Fruit fly (Drosophila melanogaster): ENCODE measurements around the gene MED27.

DNA sequence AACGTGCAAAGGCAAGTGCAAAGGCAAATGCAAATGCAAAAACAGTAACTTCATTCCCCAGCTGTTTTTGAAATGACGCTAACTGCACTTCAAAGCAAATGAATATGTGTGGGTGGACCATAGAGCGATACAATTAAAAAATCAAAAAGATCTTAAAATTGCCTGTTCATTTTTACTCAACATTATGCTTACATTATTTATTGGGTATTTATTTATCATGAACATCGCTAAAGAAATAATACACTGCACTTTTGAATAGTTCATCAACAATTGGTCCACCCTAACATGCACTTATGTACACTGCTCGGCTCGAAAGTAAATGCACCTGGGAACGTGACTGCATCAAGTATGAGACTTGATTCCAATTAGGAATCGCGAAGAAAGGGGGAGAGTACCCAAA lies 39.5 kb downstream of the MED27 start:
- no peak for TF ChIP-seq psq (optimal IDR thresholded peaks at IDR 0.05)
- TF ChIP-seq usp (GFP tag; optimal IDR thresholded peaks at IDR 0.05), result no peak
- TF ChIP-seq pan (optimal IDR thresholded peaks at IDR 0.05), result no peak
- TF ChIP-seq Dll (optimal IDR thresholded peaks at IDR 0.05), result no peak
- TF ChIP-seq CG8478 (optimal IDR thresholded peaks at IDR 0.05), result no peak
- no peak for TF ChIP-seq EcR (GFP tag; optimal IDR thresholded peaks at IDR 0.05)
